Worm (Caenorhabditis elegans): ENCODE data around the gene cyp-14A1.

Gene cyp-14A1

DNA sequence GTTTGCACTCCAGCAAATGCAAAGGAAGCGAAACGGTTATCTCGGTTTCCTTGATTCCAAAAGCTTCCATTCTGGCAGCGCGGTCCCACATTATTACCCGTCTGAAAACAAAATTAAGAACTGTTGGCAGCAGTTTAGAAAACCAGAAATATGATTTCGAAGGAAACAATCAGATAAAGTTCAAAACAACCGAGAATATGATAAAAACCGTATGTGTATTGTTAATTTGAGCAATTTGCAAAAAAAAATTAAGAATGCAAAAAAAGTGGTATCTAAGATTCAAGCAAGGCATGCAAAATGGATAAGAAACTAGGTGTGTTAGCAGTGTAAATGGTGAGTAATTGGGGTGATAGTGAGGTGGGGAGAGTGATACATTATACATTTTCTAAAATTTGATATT lies 21.6 kb upstream of the cyp-14A1 start, which contains the start of gene R04D3.4:
Gene R04D3.4, minus strand, starts transcription at position 101 of the 400 bp plus-strand sequence.
- TF ChIP-seq lin-32 (GFP tag; optimal IDR thresholded peaks at IDR 0.05) = no peak
- no peak for TF ChIP-seq ceh-83 (GFP tag; optimal IDR thresholded peaks at IDR 0.05)
- TF ChIP-seq elt-1 (tag; optimal IDR thresholded peaks at IDR 0.05; ENCODE audit: borderline replicate concordance, insufficient read depth) = no peak
- no peak for TF ChIP-seq ceh-39 (tag; optimal IDR thresholded peaks at IDR 0.05)
- TF ChIP-seq mab-5 (tag; optimal IDR thresholded peaks at IDR 0.05) = no peak
- no peak for TF ChIP-seq nhr-2 (tag; optimal IDR thresholded peaks at IDR 0.05)
- no peak for TF ChIP-seq nhr-12 (tag; optimal IDR thresholded peaks at IDR 0.05)
- TF ChIP-seq ces-1 (GFP tag; optimal IDR thresholded peaks at IDR 0.05) = no peak
- no peak for TF ChIP-seq bed-3 (GFP tag; optimal IDR thresholded peaks at IDR 0.05)
- TF ChIP-seq nhr-76 (tag; optimal IDR thresholded peaks at IDR 0.05) = no peak
- TF ChIP-seq sem-2 (GFP tag; optimal IDR thresholded peaks at IDR 0.05) = no peak
- no peak for TF ChIP-seq drap-1 (GFP tag; optimal IDR thresholded peaks at IDR 0.05)
- TF ChIP-seq hlh-1 (tag; optimal IDR thresholded peaks at IDR 0.05) = no peak
- no peak for TF ChIP-seq zip-8 (tag; optimal IDR thresholded peaks at IDR 0.05)

DNA sequence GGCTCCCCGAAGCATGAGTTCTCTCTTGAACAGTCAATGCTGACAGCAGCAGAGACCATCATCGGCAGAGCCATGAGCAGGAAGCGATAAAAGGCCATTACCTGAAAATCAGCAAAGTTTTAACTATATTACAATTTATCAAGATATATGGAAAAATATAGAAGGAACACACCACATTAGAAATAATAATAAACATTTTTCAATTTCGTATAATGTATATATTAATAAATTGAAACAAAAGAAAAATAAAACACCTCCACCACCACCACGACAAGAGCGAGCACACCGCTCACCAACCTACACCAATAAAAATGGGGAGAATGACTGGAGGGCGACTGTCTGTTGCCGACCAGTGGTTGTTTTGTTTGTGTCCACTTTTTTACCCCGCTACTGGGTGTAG lies 19.4 kb upstream of the cyp-14A1 start, which contains the start of gene R04D3.2:
Gene R04D3.2, minus strand, starts transcription at position 101 of the 400 bp plus-strand sequence.
- TF ChIP-seq lin-13 (tag; optimal IDR thresholded peaks at IDR 0.05) = no peak
- no peak for TF ChIP-seq sem-2 (GFP tag; optimal IDR thresholded peaks at IDR 0.05)
- no peak for TF ChIP-seq lsy-2 (tag; optimal IDR thresholded peaks at IDR 0.05)

DNA sequence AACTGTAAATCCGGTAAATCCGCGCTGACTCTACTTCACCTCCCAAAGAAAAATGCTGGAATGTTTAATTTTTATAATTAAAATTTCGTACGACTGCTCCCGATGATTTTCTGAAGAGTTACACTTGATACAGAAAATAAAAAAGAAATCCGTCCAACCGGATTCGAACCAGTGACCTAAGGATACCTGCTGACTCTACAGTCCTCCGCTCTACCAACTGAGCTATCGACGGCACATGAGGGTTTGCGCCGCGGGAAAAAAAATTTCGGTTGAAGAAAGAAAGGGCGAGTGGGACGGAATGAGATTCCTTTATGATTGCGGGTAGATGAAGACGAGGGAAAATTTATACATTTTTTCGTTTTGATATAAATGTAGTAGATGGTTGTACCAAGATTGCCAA lies 17.5 kb upstream of the cyp-14A1 start:
- TF ChIP-seq unc-62 (GFP tag; optimal IDR thresholded peaks at IDR 0.05) (no peak), zip-8 (tag; optimal IDR thresholded peaks at IDR 0.05) (no peak), blmp-1 (tag; optimal IDR thresholded peaks at IDR 0.05) (no peak), ztf-11 (tag; optimal IDR thresholded peaks at IDR 0.05) (no peak), lin-32 (GFP tag; optimal IDR thresholded peaks at IDR 0.05) (no peak)

ce11 chrX:13284091-13284490 lies 16.9 kb upstream of the cyp-14A1 start, which contains the start of gene cyp-14A4:
Gene cyp-14A4 (minus strand): TSS chrX:13284197.
- TF ChIP-seq nhr-2 (tag; optimal IDR thresholded peaks at IDR 0.05) = no peak
- no peak for TF ChIP-seq ceh-83 (GFP tag; optimal IDR thresholded peaks at IDR 0.05)
- TF ChIP-seq lin-32 (GFP tag; optimal IDR thresholded peaks at IDR 0.05) = no peak
- no peak for TF ChIP-seq elt-1 (tag; optimal IDR thresholded peaks at IDR 0.05; ENCODE audit: borderline replicate concordance, insufficient read depth)
- TF ChIP-seq sptf-1 (tag; optimal IDR thresholded peaks at IDR 0.05) = no peak
- TF ChIP-seq tbx-8 (GFP tag; optimal IDR thresholded peaks at IDR 0.05) = no peak
- no peak for TF ChIP-seq unc-39 (tag; optimal IDR thresholded peaks at IDR 0.05)

- TF ChIP-seq hlh-1 (tag; optimal IDR thresholded peaks at IDR 0.05) (no peak), elt-1 (tag; optimal IDR thresholded peaks at IDR 0.05; ENCODE audit: borderline replicate concordance, insufficient read depth) (no peak), bed-3 (GFP tag; optimal IDR thresholded peaks at IDR 0.05) (no peak), lsy-2 (tag; optimal IDR thresholded peaks at IDR 0.05) (no peak), ham-2 (GFP tag; optimal IDR thresholded peaks at IDR 0.05) (no peak), sem-2 (GFP tag; optimal IDR thresholded peaks at IDR 0.05) (no peak), flh-1 (GFP tag; optimal IDR thresholded peaks at IDR 0.05) (no peak), nhr-76 (tag; optimal IDR thresholded peaks at IDR 0.05) (no peak), ces-1 (GFP tag; optimal IDR thresholded peaks at IDR 0.05) (no peak), ceh-39 (tag; optimal IDR thresholded peaks at IDR 0.05) (no peak), M03D4.4 (tag; optimal IDR thresholded peaks at IDR 0.05) (no peak), unc-62 (GFP tag; optimal IDR thresholded peaks at IDR 0.05) (no peak), ztf-11 (tag; optimal IDR thresholded peaks at IDR 0.05) (no peak), unc-39 (tag; optimal IDR thresholded peaks at IDR 0.05) (no peak)
These were observed 16.3 kb upstream of the cyp-14A1 start for ce11 chrX:13283462-13283861.

- TF ChIP-seq ceh-39 (tag; optimal IDR thresholded peaks at IDR 0.05) = no peak
These were observed 11.7 kb upstream of the cyp-14A1 start, which contains the start of gene phf-33 for ce11 chrX:13278876-13279275. Gene phf-33 (minus strand): TSS chrX:13278976.

- no peak for TF ChIP-seq mab-5 (tag; optimal IDR thresholded peaks at IDR 0.05)
- TF ChIP-seq hlh-1 (tag; optimal IDR thresholded peaks at IDR 0.05) = no peak
- no peak for TF ChIP-seq blmp-1 (tag; optimal IDR thresholded peaks at IDR 0.05)
- TF ChIP-seq M03D4.4 (tag; optimal IDR thresholded peaks at IDR 0.05) = no peak
- TF ChIP-seq tbx-8 (GFP tag; optimal IDR thresholded peaks at IDR 0.05) = no peak
- TF ChIP-seq sptf-1 (tag; optimal IDR thresholded peaks at IDR 0.05) = no peak
- TF ChIP-seq cnd-1 (tag; optimal IDR thresholded peaks at IDR 0.05) = no peak
- no peak for TF ChIP-seq nhr-237 (tag; optimal IDR thresholded peaks at IDR 0.05)
- no peak for TF ChIP-seq ceh-83 (GFP tag; optimal IDR thresholded peaks at IDR 0.05)
- no peak for TF ChIP-seq nhr-12 (tag; optimal IDR thresholded peaks at IDR 0.05)
- TF ChIP-seq mls-2 (tag; optimal IDR thresholded peaks at IDR 0.05) = no peak
These were observed 6.9 kb upstream of the cyp-14A1 start, which contains the start of gene cyp-14A3 for ce11 chrX:13274102-13274501. Gene cyp-14A3 (minus strand): TSS chrX:13274202.

Data from whole organism, mixed stage, embryonic.